Fruit fly (Drosophila melanogaster): ENCODE measurements around the gene CG18249.

- no peak for TF ChIP-seq CG33017 (tag; optimal IDR thresholded peaks at IDR 0.05)
- TF ChIP-seq kay (GFP tag; ENCODE audit: borderline replicate concordance) = no peak
- no peak for TF ChIP-seq CG5204 (GFP tag; optimal IDR thresholded peaks at IDR 0.05)
- no peak for TF ChIP-seq ovo (GFP tag; optimal IDR thresholded peaks at IDR 0.05)
- no peak for TF ChIP-seq CG7101 (tag; optimal IDR thresholded peaks at IDR 0.05)
- no peak for TF ChIP-seq cic (GFP tag; optimal IDR thresholded peaks at IDR 0.05)
- TF ChIP-seq CG14711 (tag; optimal IDR thresholded peaks at IDR 0.05) = no peak
- no peak for TF ChIP-seq toe (GFP tag; optimal IDR thresholded peaks at IDR 0.05)
- no peak for TF ChIP-seq CG12768 (GFP tag; optimal IDR thresholded peaks at IDR 0.05)
- no peak for TF ChIP-seq bab1 (GFP tag; optimal IDR thresholded peaks at IDR 0.05)
Measured at dm6 chr3R:8254347-8254746, 34.4 kb downstream of the CG18249 start.
